Worm (Caenorhabditis elegans) whole organism, L2 larva: Measurements from ENCODE around the gene C34C12.1.

ENCODE experiments used
- F13H6.1 ChIP-seq: sonication (generic microtip); optimal IDR thresholded peaks from 2 replicates; lab custom pipeline; 2016; ENCODE audit warnings: missing genetic modification characterization, missing compliant biosample characterization
- R02D3.7 ChIP-seq: fragments of 150-350 bp; optimal IDR thresholded peaks from 2 replicates; lab custom pipeline; 2014; ENCODE audit warnings: missing biosample characterization, missing genetic modification characterization
- ceh-16 ChIP-seq: fragments of 150-350 bp; optimal IDR thresholded peaks from 2 replicates; lab custom pipeline; 2014; ENCODE audit warnings: missing biosample characterization, missing genetic modification characterization
- dmd-4 ChIP-seq: sonication (generic microtip); optimal IDR thresholded peaks from 2 replicates; lab custom pipeline; 2017; ENCODE audit warnings: missing biosample characterization, missing genetic modification characterization
- lin-13 ChIP-seq: fragments of 150-350 bp; optimal IDR thresholded peaks from 2 replicates; lab custom pipeline; 2014; ENCODE audit warnings: missing biosample characterization, missing genetic modification reagents, missing genetic modification characterization
- lsy-2 ChIP-seq, 2 experiments: fragments of 150-350 bp in 1 of 2; sonication (generic microtip) in 1 of 2; optimal IDR thresholded peaks; 2 replicates each; lab custom pipeline; 2014 to 2017; ENCODE audit warnings: missing biosample characterization in 2 of 2, missing genetic modification characterization in 2 of 2
- nhr-23 ChIP-seq: fragments of 150-350 bp; optimal IDR thresholded peaks from 2 replicates; lab custom pipeline; 2014; ENCODE audit warnings: missing biosample characterization, missing genetic modification reagents, missing genetic modification characterization
- nhr-77 ChIP-seq: fragments of 150-350 bp; optimal IDR thresholded peaks from 2 replicates; lab custom pipeline; 2014; ENCODE audit warnings: missing biosample characterization, missing genetic modification characterization
- skn-1 ChIP-seq: sonication (generic microtip); optimal IDR thresholded peaks from 2 replicates; lab custom pipeline; 2017; ENCODE audit warnings: missing biosample characterization, missing genetic modification characterization
- sma-3 ChIP-seq: sonication (generic microtip); optimal IDR thresholded peaks from 2 replicates; lab custom pipeline; 2016; ENCODE audit warnings: missing genetic modification reagents, missing genetic modification characterization, missing compliant biosample characterization
- snpc-4 ChIP-seq: fragments of 150-350 bp; optimal IDR thresholded peaks from 2 replicates; lab custom pipeline; 2014; ENCODE audit warnings: missing biosample characterization, missing genetic modification characterization
- unc-39 ChIP-seq: fragments of 150-350 bp; optimal IDR thresholded peaks from 2 replicates; lab custom pipeline; 2014; ENCODE audit warnings: missing biosample characterization, missing genetic modification characterization
- zag-1 ChIP-seq: fragments of 150-350 bp; optimal IDR thresholded peaks from 2 replicates; lab custom pipeline; 2014; ENCODE audit warnings: missing biosample characterization, missing genetic modification characterization

DNA sequence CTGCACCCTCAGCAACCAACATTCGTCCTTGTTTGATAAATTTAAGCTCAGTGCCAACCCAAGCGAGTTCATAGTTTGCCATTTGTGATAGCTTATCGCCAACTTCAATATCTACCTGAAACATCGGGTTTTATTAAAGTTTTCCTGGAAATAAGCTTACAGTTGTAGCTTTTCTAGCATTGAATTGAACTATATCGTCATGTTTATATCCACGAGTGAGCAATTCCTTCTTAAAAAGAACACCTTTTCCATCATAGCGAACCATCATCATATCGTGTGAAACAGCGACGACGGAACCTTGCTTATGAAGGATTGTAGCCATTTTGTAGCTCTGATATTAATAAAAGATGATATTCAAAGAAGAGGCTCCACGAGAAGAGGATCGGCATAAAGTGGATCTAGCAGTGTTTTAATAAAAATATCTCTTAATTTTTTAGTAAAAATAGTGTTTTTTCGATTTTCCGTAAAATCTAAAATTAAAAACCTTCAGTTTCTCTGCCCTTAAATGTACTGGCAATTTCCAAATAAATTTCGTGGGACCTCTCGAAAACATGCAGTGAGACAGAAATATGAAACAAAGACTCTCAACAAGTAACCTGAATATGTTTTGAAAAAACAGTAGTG, 48.2 kb downstream of the C34C12.1 start, which contains the start of gene M01F1.8:
- TF ChIP-seq ceh-16 (no peak), sma-3 (GFP tag; lab: Kevin White, UChicago) (no peak), skn-1 (no peak), R02D3.7 (no peak), zag-1 (no peak), lsy-2 (tag; optimal IDR thresholded peaks at IDR 0.05; lab: Kevin White, UChicago) (no peak), nhr-23 (tag; lab: Kevin White, UChicago) (no peak), nhr-77 (tag; lab: Kevin White, UChicago) (no peak), unc-39 (tag; lab: Kevin White, UChicago) (no peak), dmd-4 (tag; lab: Kevin White, UChicago) (no peak), F13H6.1 (tag; lab: Kevin White, UChicago) (no peak), lin-13 (no peak), snpc-4 (tag; lab: Kevin White, UChicago) (no peak)
